Worm (Caenorhabditis elegans) whole organism, L4/young adult: ENCODE results near the gene lido-5.

ENCODE experiments used
- dao-5 ChIP-seq: sonication (generic microtip); optimal IDR thresholded peaks from 2 replicates; lab custom pipeline; 2016; ENCODE audit warnings: missing genotype, missing genetic modification characterization, moderate library complexity, missing compliant biosample characterization
- him-1 ChIP-seq: sonication (generic microtip); optimal IDR thresholded peaks from 2 replicates; lab custom pipeline; 2016; ENCODE audit warnings: missing genotype, missing genetic modification reagents, missing genetic modification characterization, missing compliant biosample characterization

ce11 chrX:17134427-17134826 is 24.0 kb upstream of the lido-5 start, which contains the start of gene K09E3.7:
- TF ChIP-seq dao-5 (tag; lab: Kevin White, UChicago) (no peak), him-1 (tag; lab: Kevin White, UChicago) (no peak)
